Worm (Caenorhabditis elegans): ENCODE results near the gene F40H3.2.

Gene F40H3.2

ce11 chrII:6219346-6219745 lies 45.9 kb downstream of the F40H3.2 start, which contains the start of gene mks-2:
mks-2 (minus strand) TSS chrII:6219446.
- TF ChIP-seq elt-2 (tag; optimal IDR thresholded peaks at IDR 0.05) = no peak
- no peak for TF ChIP-seq nhr-11 (tag; optimal IDR thresholded peaks at IDR 0.05)
- TF ChIP-seq ztf-11 (tag; optimal IDR thresholded peaks at IDR 0.05) = no peak
- TF ChIP-seq unc-39 (tag; optimal IDR thresholded peaks at IDR 0.05) = no peak
- no peak for TF ChIP-seq unc-62 (GFP tag; optimal IDR thresholded peaks at IDR 0.05)
- TF ChIP-seq lin-39 (tag; optimal IDR thresholded peaks at IDR 0.05) = no peak
- no peak for TF ChIP-seq fkh-10 (GFP tag; optimal IDR thresholded peaks at IDR 0.05)
- no peak for TF ChIP-seq fkh-2 (tag; optimal IDR thresholded peaks at IDR 0.05)
- no peak for TF ChIP-seq ztf-4 (tag; optimal IDR thresholded peaks at IDR 0.05)
- no peak for TF ChIP-seq ceh-82 (tag; optimal IDR thresholded peaks at IDR 0.05)
- no peak for TF ChIP-seq lin-15B (tag; optimal IDR thresholded peaks at IDR 0.05)
- no peak for TF ChIP-seq elt-1 (tag; optimal IDR thresholded peaks at IDR 0.05)
- TF ChIP-seq ZK546.5 (tag; optimal IDR thresholded peaks at IDR 0.05) = no peak
- no peak for TF ChIP-seq nhr-28 (tag; optimal IDR thresholded peaks at IDR 0.05)
- TF ChIP-seq zag-1 (tag; optimal IDR thresholded peaks at IDR 0.05) = no peak
- TF ChIP-seq nfya-1 (tag; optimal IDR thresholded peaks at IDR 0.05; ENCODE audit: insufficient read depth) = no peak
- no peak for TF ChIP-seq nhr-25 (tag; optimal IDR thresholded peaks at IDR 0.05)
- no peak for TF ChIP-seq tbx-2 (tag; optimal IDR thresholded peaks at IDR 0.05)
- no peak for TF ChIP-seq skn-1 (tag; optimal IDR thresholded peaks at IDR 0.05)

- TF ChIP-seq eor-1 (tag; optimal IDR thresholded peaks at IDR 0.05) (no peak), unc-62 (GFP tag; optimal IDR thresholded peaks at IDR 0.05) (no peak), elt-3 (tag; optimal IDR thresholded peaks at IDR 0.05) (no peak), nhr-25 (tag; optimal IDR thresholded peaks at IDR 0.05) (no peak), zag-1 (tag; optimal IDR thresholded peaks at IDR 0.05) (no peak), ama-1 (optimal IDR thresholded peaks at IDR 0.05) (no peak), elt-1 (tag; optimal IDR thresholded peaks at IDR 0.05) (no peak), unc-39 (tag; optimal IDR thresholded peaks at IDR 0.05) (no peak), pha-4 (tag; optimal IDR thresholded peaks at IDR 0.05) (no peak), jun-1 (tag; optimal IDR thresholded peaks at IDR 0.05) (no peak), tbx-2 (tag; optimal IDR thresholded peaks at IDR 0.05) (no peak), daf-12 (tag; optimal IDR thresholded peaks at IDR 0.05) (no peak), egl-27 (tag; optimal IDR thresholded peaks at IDR 0.05) (no peak), pqm-1 (tag; optimal IDR thresholded peaks at IDR 0.05) (no peak)
Measured at ce11 chrII:6221470-6221869, 48.0 kb downstream of the F40H3.2 start.

ce11 chrII:6222558-6222957 lies 49.1 kb downstream of the F40H3.2 start, which contains the start of gene C30B5.6:
C30B5.6 (minus strand) TSS chrII:6222658.
- TF ChIP-seq ZK546.5 (tag; optimal IDR thresholded peaks at IDR 0.05) = no peak
- no peak for TF ChIP-seq nhr-77 (tag; optimal IDR thresholded peaks at IDR 0.05)
- no peak for TF ChIP-seq nhr-67 (tag; optimal IDR thresholded peaks at IDR 0.05)

ce11 chrII:6223755-6224154 lies 50.3 kb downstream of the F40H3.2 start:
- no peak for TF ChIP-seq daf-12 (tag; optimal IDR thresholded peaks at IDR 0.05)
- no peak for TF ChIP-seq lsy-12 (tag; optimal IDR thresholded peaks at IDR 0.05)
- no peak for TF ChIP-seq snpc-4 (tag; optimal IDR thresholded peaks at IDR 0.05)
- TF ChIP-seq unc-39 (tag; optimal IDR thresholded peaks at IDR 0.05) = no peak
- no peak for TF ChIP-seq ztf-11 (tag; optimal IDR thresholded peaks at IDR 0.05)
- TF ChIP-seq egl-27 (tag; optimal IDR thresholded peaks at IDR 0.05) = no peak
- TF ChIP-seq elt-2 (tag; optimal IDR thresholded peaks at IDR 0.05) = no peak
- TF ChIP-seq zag-1 (tag; optimal IDR thresholded peaks at IDR 0.05) = no peak
- TF ChIP-seq aly-2 (tag; optimal IDR thresholded peaks at IDR 0.05) = no peak
- TF ChIP-seq pqm-1 (tag; optimal IDR thresholded peaks at IDR 0.05) = no peak
- no peak for TF ChIP-seq nhr-237 (tag; optimal IDR thresholded peaks at IDR 0.05)
- no peak for TF ChIP-seq nhr-77 (tag; optimal IDR thresholded peaks at IDR 0.05)
- no peak for TF ChIP-seq ztf-4 (tag; optimal IDR thresholded peaks at IDR 0.05)
- TF ChIP-seq ceh-28 (tag; optimal IDR thresholded peaks at IDR 0.05) = no peak
- TF ChIP-seq nhr-28 (tag; optimal IDR thresholded peaks at IDR 0.05) = no peak
- no peak for TF ChIP-seq nhr-67 (tag; optimal IDR thresholded peaks at IDR 0.05)

Data from whole organism, L3 larva.